Worm (Caenorhabditis elegans): ENCODE results near the gene cct-7.

The cct-7 gene

DNA sequence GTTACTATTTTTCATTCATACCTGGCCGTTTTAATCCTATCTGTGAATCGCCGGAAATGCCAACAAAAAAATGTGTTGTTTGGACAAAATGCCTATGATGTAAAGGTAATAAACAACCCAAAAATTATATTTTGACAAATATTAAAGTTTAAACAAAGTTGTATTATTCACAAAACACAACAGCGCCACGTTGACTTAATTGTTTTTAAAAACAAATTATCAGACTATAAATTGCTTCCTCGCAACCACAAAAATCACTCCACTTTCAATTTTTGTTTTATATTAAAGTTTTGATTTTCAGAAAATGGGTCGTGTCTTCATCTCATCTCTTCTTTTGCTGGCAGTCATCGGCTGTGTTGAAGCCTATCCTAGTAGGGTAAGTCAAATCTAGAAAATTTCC is 35.3 kb downstream of the cct-7 start, which contains the start of gene Y32G9A.5:
TSS of gene Y32G9A.5 (plus strand) at position 301 of the 400 bp plus-strand sequence.
- TF ChIP-seq pros-1 (tag; optimal IDR thresholded peaks at IDR 0.05) (no peak), pha-4 (tag; optimal IDR thresholded peaks at IDR 0.05) (no peak), lin-11 (tag; optimal IDR thresholded peaks at IDR 0.05) (no peak), ceh-45 (GFP tag; IDR thresholded peaks at IDR 0.05) (no peak), ceh-6 (GFP tag; optimal IDR thresholded peaks at IDR 0.05) (no peak), ceh-22 (tag; optimal IDR thresholded peaks at IDR 0.05) (no peak)

DNA sequence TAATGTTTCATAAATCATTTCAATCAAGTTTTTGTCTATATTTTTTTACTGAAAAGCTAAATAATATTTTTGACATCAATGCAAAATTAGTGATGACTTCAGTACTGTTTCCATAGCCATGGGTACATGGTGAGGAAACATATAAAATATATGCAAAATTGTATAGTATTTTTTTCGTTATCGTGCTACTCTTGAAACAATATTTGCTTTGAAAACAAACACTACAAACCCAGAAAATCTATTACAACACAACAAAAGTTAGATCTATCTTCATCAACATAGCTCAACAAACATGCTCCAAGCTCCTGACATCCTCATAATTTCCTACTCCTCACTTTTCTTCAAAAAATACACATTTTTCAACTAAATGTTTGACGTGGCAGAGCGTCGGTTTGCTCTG is 36.5 kb downstream of the cct-7 start, which contains the start of gene srp-3:
TSS of gene srp-3 (plus strand) at position 301 of the 400 bp plus-strand sequence.
- TF ChIP-seq che-1 (tag; optimal IDR thresholded peaks at IDR 0.05), result no peak
- TF ChIP-seq F13H6.1 (tag; optimal IDR thresholded peaks at IDR 0.05), result no peak
- no peak for TF ChIP-seq dmd-4 (tag; optimal IDR thresholded peaks at IDR 0.05; ENCODE audit: borderline replicate concordance)
- TF ChIP-seq rnt-1 (tag; optimal IDR thresholded peaks at IDR 0.05), result no peak
- TF ChIP-seq C38D4.7 (GFP tag; optimal IDR thresholded peaks at IDR 0.05), result no peak
- TF ChIP-seq unc-3 (GFP tag; conservative IDR thresholded peaks at IDR 0.05), result no peak
- no peak for TF ChIP-seq unc-3 (tag; optimal IDR thresholded peaks at IDR 0.05)
- TF ChIP-seq gmeb-2 (tag; optimal IDR thresholded peaks at IDR 0.05), result no peak
- no peak for TF ChIP-seq nhr-11 (tag; optimal IDR thresholded peaks at IDR 0.05)
- TF ChIP-seq ceh-24 (tag; optimal IDR thresholded peaks at IDR 0.05), result no peak
- TF ChIP-seq unc-86 (tag; optimal IDR thresholded peaks at IDR 0.05), result no peak
- no peak for TF ChIP-seq elt-4 (tag; optimal IDR thresholded peaks at IDR 0.05)
- TF ChIP-seq pros-1 (tag; optimal IDR thresholded peaks at IDR 0.05), result no peak
- no peak for TF ChIP-seq ahr-1 (tag; optimal IDR thresholded peaks at IDR 0.05)
- TF ChIP-seq pax-1 (tag; optimal IDR thresholded peaks at IDR 0.05), result no peak
- TF ChIP-seq dve-1 (tag; optimal IDR thresholded peaks at IDR 0.05), result no peak
- no peak for TF ChIP-seq ceh-30 (tag; optimal IDR thresholded peaks at IDR 0.05)
- no peak for TF ChIP-seq ztf-16 (tag; optimal IDR thresholded peaks at IDR 0.05)
- TF ChIP-seq unc-42 (tag; optimal IDR thresholded peaks at IDR 0.05), result no peak
- TF ChIP-seq K02D7.2 (tag; optimal IDR thresholded peaks at IDR 0.05), result no peak
- TF ChIP-seq T23F11.4 (GFP tag; optimal IDR thresholded peaks at IDR 0.05), result no peak

DNA sequence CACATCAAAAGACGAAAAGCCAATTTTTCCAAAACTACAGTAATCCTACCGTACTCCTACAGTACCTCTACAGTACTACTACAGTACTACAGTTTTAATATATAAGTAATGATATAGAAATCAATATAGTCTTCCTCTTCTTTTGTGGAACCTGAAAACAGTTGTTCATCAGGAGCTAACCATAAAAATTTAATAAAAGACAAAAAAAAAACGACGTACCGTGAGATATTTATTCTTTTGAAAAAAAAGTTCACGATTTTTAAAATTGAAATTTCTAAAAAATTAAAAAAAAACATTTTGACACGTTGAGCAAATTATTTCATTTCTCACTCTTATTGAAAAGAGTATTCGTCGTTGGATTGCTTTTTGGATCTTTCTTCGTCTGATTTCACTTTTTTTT is 39.1 kb downstream of the cct-7 start, which contains the start of gene Y32G9A.3:
TSS of gene Y32G9A.3 (plus strand) at position 301 of the 400 bp plus-strand sequence.
- TF ChIP-seq dve-1 (tag; optimal IDR thresholded peaks at IDR 0.05) (no peak), C38D4.7 (GFP tag; optimal IDR thresholded peaks at IDR 0.05) (no peak), ceh-18 (tag; optimal IDR thresholded peaks at IDR 0.05) (no peak), ceh-22 (tag; optimal IDR thresholded peaks at IDR 0.05) (no peak), ztf-16 (tag; optimal IDR thresholded peaks at IDR 0.05) (no peak), ceh-30 (tag; optimal IDR thresholded peaks at IDR 0.05) (no peak)

DNA sequence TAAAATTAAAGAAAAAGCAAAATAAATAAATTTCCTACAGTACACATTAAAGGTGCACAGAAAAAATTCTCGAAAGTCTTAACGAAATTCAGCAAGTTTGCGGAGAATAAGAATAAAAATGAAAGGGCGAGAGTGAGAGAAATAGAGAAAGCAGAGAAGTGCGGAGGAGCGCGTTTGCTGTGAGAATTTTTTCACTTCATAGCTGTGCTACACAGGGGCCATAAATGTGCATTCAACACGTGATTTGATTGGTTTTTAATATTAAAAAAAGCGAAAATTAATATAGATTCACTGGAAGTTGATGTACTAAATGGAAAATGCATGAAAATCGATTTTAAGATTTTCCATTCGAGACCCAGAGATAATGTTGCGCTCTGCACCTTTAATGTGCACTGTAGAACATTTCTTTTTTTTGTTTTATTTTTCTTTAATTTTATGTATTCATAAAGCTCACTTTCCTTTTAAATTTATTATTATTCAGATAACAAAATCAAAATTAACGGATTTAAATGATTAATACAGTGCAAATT is 46.0 kb downstream of the cct-7 start, which contains the start of gene Y32G9A.2:
TSS of gene Y32G9A.2 (plus strand) at position 480 of the 530 bp plus-strand sequence.
- TF ChIP-seq fkh-6 (tag; optimal IDR thresholded peaks at IDR 0.05) (no peak), hlh-13 (GFP tag; optimal IDR thresholded peaks at IDR 0.05) (no peak), ets-4 (tag; optimal IDR thresholded peaks at IDR 0.05) (no peak), ceh-24 (tag; optimal IDR thresholded peaks at IDR 0.05) (no peak), rnt-1 (tag; optimal IDR thresholded peaks at IDR 0.05) (no peak), pqm-1 (tag; optimal IDR thresholded peaks at IDR 0.05) (no peak), mec-3 (tag; optimal IDR thresholded peaks at IDR 0.05; ENCODE audit: borderline replicate concordance) (no peak)

DNA sequence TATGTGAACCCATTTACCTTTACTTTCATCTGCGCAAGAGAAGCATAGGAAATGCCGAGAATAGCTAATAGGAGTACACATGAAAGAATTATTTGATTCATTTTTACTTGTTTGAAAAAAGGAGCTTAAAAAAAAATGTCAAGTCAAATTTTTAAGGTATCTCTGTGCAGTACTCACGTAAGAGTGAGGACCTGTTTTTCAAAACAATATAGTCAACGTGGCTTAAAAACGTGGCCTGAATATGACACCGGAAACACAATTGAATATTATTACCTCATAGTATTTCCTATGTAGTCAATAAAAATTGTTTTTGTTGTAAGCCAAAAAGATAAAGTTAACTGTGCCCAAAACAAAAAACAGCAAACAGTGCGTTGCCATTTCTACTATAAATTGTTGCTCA is 48.1 kb downstream of the cct-7 start, which contains the start of gene Y32G9A.12:
TSS of gene Y32G9A.12 (minus strand) at position 101 of the 400 bp plus-strand sequence.
- TF ChIP-seq hlh-30 (tag; optimal IDR thresholded peaks at IDR 0.05; ENCODE audit: insufficient read depth) (no peak), pros-1 (tag; optimal IDR thresholded peaks at IDR 0.05) (no peak), K09A11.1 (tag; optimal IDR thresholded peaks at IDR 0.05; ENCODE audit: insufficient read depth) (no peak), ceh-24 (tag; optimal IDR thresholded peaks at IDR 0.05) (no peak), T23F11.4 (GFP tag; optimal IDR thresholded peaks at IDR 0.05) (no peak), nhr-232 (tag; optimal IDR thresholded peaks at IDR 0.05) (no peak), ceh-22 (tag; optimal IDR thresholded peaks at IDR 0.05) (no peak), C08G9.2 (tag; optimal IDR thresholded peaks at IDR 0.05) (no peak), hlh-6 (tag; optimal IDR thresholded peaks at IDR 0.05) (no peak), K02D7.2 (tag; optimal IDR thresholded peaks at IDR 0.05) (no peak), ceh-2 (tag; optimal IDR thresholded peaks at IDR 0.05) (no peak), lin-11 (tag; optimal IDR thresholded peaks at IDR 0.05) (no peak), ceh-45 (GFP tag; IDR thresholded peaks at IDR 0.05) (no peak), eyg-1 (tag; optimal IDR thresholded peaks at IDR 0.05) (no peak), syd-9 (tag; optimal IDR thresholded peaks at IDR 0.05) (no peak), ceh-14 (tag; optimal IDR thresholded peaks at IDR 0.05) (no peak), ceh-19 (GFP tag; optimal IDR thresholded peaks at IDR 0.05) (no peak), nfya-1 (tag; optimal IDR thresholded peaks at IDR 0.05) (no peak), hlh-13 (GFP tag; optimal IDR thresholded peaks at IDR 0.05) (no peak)
